Worm (Caenorhabditis elegans): ENCODE data around the gene col-38.

ce11 chrII:8612470-8612869 is 43.6 kb upstream of the col-38 start, which contains the start of gene T22C8.1:
- TF ChIP-seq him-1 (tag; optimal IDR thresholded peaks at IDR 0.05), result no peak
- no peak for TF ChIP-seq W03F9.2 (tag; optimal IDR thresholded peaks at IDR 0.05)
